Worm (Caenorhabditis elegans) whole organism, young adult: ENCODE measurements around the gene srj-10.

Experiments
- Y79H2A.3 ChIP-seq: fragments of 200-800 bp; sonication (Bioruptor generic); conservative IDR thresholded peaks from 2 replicates; pipeline ENCODE4 v1.3.6; 2022; ENCODE audit warnings: missing genetic modification reagents, missing genetic modification characterization, missing compliant biosample characterization
- ama-1 ChIP-seq, 3 experiments: fragments of 150-350 bp in 1 of 3; sonication (generic microtip) in 2 of 3; optimal IDR thresholded peaks; 2 replicates each; lab custom pipeline; 2014 to 2018; ENCODE audit warnings: missing biosample characterization in 2 of 3, missing genetic modification characterization in 2 of 3, missing genetic modification reagents in 2 of 3
- attf-5 ChIP-seq: fragments of 200-800 bp; sonication (Bioruptor generic); optimal IDR thresholded peaks from 2 replicates; lab custom pipeline; 2018; ENCODE audit warnings: mild to moderate bottlenecking, missing genetic modification characterization, missing compliant biosample characterization
- attf-6 ChIP-seq: fragments of 200-800 bp; sonication (Bioruptor generic); IDR thresholded peaks from 2 replicates; pipeline ENCODE4 v1.3.6; 2022; ENCODE audit warnings: missing genetic modification reagents, missing genetic modification characterization, missing compliant biosample characterization
- ceh-58 ChIP-seq: fragments of 200-800 bp; sonication (Bioruptor generic); IDR thresholded peaks from 2 replicates; pipeline ENCODE4 v1.3.6; 2022; ENCODE audit warnings: missing genetic modification characterization, missing compliant biosample characterization
- chd-7 ChIP-seq: sonication (generic microtip); optimal IDR thresholded peaks from 2 replicates; lab custom pipeline; 2016; ENCODE audit warnings: mild to moderate bottlenecking, missing genetic modification characterization, moderate library complexity, missing compliant biosample characterization
- him-1 ChIP-seq: sonication (generic microtip); optimal IDR thresholded peaks from 2 replicates; lab custom pipeline; 2016; ENCODE audit warnings: missing genotype, missing genetic modification reagents, missing genetic modification characterization, missing compliant biosample characterization
- madf-6 ChIP-seq: fragments of 200-800 bp; sonication (Bioruptor generic); IDR thresholded peaks from 2 replicates; pipeline ENCODE4 v1.3.6; 2022; ENCODE audit warnings: missing genetic modification reagents, missing genetic modification characterization, missing compliant biosample characterization
- nhr-27 ChIP-seq: fragments of 200-800 bp; sonication (Bioruptor generic); optimal IDR thresholded peaks from 2 replicates; lab custom pipeline; 2018; ENCODE audit warnings: mild to moderate bottlenecking, missing genetic modification characterization, moderate library complexity, missing compliant biosample characterization

- TF ChIP-seq attf-6 (no peak), nhr-27 (no peak), ama-1 (optimal IDR thresholded peaks at IDR 0.05; lab: Kevin White, UChicago) (no peak), ama-1 (GFP tag; optimal IDR thresholded peaks at IDR 0.05; lab: Kevin White, UChicago) (no peak), chd-7 (tag; lab: Kevin White, UChicago) (no peak), Y79H2A.3 (GFP tag; lab: Robert Waterston, UW) (no peak), ceh-58 (GFP tag; lab: Robert Waterston, UW) (no peak), him-1 (tag; lab: Kevin White, UChicago) (no peak), madf-6 (GFP tag; lab: Robert Waterston, UW) (no peak), attf-5 (GFP tag; lab: Kevin White, UChicago) (no peak)
Measured at ce11 chrV:16041412-16041811, 32.3 kb downstream of the srj-10 start.
